Worm (Caenorhabditis elegans): ENCODE data around the gene C33F10.14.

The C33F10.14 gene

DNA sequence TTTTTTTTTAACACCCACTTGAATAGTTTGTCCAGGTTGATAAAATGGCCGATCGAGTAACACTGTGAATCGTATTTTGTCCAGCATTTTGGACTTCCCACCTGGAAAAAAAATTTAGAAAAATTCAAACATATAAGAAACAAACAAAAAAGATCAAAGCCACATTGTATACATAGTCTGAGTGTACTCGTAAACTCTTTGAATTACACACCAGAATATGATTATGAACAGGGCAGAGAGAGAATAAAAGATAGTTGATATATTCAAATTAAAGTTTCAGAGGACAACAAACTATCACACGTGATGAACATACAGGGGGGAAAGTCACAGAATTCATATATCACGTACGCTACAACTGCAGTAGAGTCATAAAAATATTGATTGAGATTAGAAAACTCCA is 30.9 kb upstream of the C33F10.14 start, which contains the start of gene ttm-2:
TSS of gene ttm-2 (minus strand) at position 101 of the 400 bp plus-strand sequence.
- TF ChIP-seq lsy-2 (tag; optimal IDR thresholded peaks at IDR 0.05) (no peak), snpc-4 (tag; optimal IDR thresholded peaks at IDR 0.05) (no peak), nhr-237 (tag; optimal IDR thresholded peaks at IDR 0.05) (no peak), zag-1 (tag; optimal IDR thresholded peaks at IDR 0.05) (no peak), sptf-1 (tag; optimal IDR thresholded peaks at IDR 0.05) (no peak), hlh-4 (tag; optimal IDR thresholded peaks at IDR 0.05) (no peak), unc-98 (GFP tag; IDR thresholded peaks at IDR 0.05) (no peak), lin-13 (GFP tag; optimal IDR thresholded peaks at IDR 0.05) (no peak), blmp-1 (tag; optimal IDR thresholded peaks at IDR 0.05) (no peak), fkh-10 (GFP tag; optimal IDR thresholded peaks at IDR 0.05) (no peak), lin-14 (GFP tag; optimal IDR thresholded peaks at IDR 0.05) (no peak), xbp-1 (tag; optimal IDR thresholded peaks at IDR 0.05) (no peak), skn-1 (tag; optimal IDR thresholded peaks at IDR 0.05) (no peak), fkh-4 (tag; optimal IDR thresholded peaks at IDR 0.05; ENCODE audit: borderline replicate concordance) (no peak)

DNA sequence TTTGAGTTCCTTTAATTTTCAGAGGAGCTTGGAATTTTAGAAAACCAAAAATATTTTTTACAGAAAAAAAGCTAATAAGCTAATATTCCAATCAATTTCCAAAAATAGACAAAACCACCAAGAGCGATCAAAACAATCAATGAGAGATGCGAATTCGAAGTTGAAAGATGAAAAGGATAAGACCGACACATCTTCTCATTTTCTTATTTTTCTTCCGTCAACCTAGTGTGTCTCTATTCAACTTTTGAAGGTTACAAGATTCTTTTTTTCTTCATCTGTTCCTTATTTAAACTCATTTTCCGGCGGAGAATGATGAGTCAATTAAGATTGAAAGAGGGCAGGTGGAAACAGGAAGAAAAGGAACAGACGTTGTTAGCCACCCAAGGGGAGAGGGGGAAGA is 29.6 kb upstream of the C33F10.14 start:
- TF ChIP-seq mep-1 (tag; optimal IDR thresholded peaks at IDR 0.05) (peak; percentile 3), nhr-20 (tag; optimal IDR thresholded peaks at IDR 0.05) (peak; percentile 7), xbp-1 (tag; optimal IDR thresholded peaks at IDR 0.05) (no peak), lin-14 (GFP tag; optimal IDR thresholded peaks at IDR 0.05) (peak; percentile 80), nhr-85 (tag) (peak; percentile 78), blmp-1 (tag; optimal IDR thresholded peaks at IDR 0.05) (peak; percentile 48)

- TF ChIP-seq nhr-237 (tag; optimal IDR thresholded peaks at IDR 0.05) = no peak
- TF ChIP-seq mep-1 (tag; optimal IDR thresholded peaks at IDR 0.05) = no peak
- TF ChIP-seq rnt-1 (tag; optimal IDR thresholded peaks at IDR 0.05) = no peak
- peak; percentile 91 for TF ChIP-seq elt-2 (tag; optimal IDR thresholded peaks at IDR 0.05)
- TF ChIP-seq lin-14 (GFP tag; optimal IDR thresholded peaks at IDR 0.05) = peak; percentile 30
- peak in 1 of 2 experiments; percentile 42 for TF ChIP-seq lin-35 (GFP tag; optimal IDR thresholded peaks at IDR 0.05)
- TF ChIP-seq nhr-20 (tag; optimal IDR thresholded peaks at IDR 0.05) = peak; percentile 39
- TF ChIP-seq snu-23 (GFP tag; optimal IDR thresholded peaks at IDR 0.05) = no peak
- no peak for TF ChIP-seq F16B12.6 (tag; optimal IDR thresholded peaks at IDR 0.05)
- TF ChIP-seq nhr-90 (tag; optimal IDR thresholded peaks at IDR 0.05; ENCODE audit: poor library complexity) = peak; percentile 4
- peak in 1 of 6 experiments; percentile 84 for TF ChIP-seq elt-3 (tag; optimal IDR thresholded peaks at IDR 0.05)
- peak; percentile 84 for TF ChIP-seq blmp-1 (tag; optimal IDR thresholded peaks at IDR 0.05)
- TF ChIP-seq ceh-90 (tag; optimal IDR thresholded peaks at IDR 0.05) = no peak
- no peak for TF ChIP-seq swsn-7 (tag; optimal IDR thresholded peaks at IDR 0.05)
- TF ChIP-seq C16A3.4 (tag; optimal IDR thresholded peaks at IDR 0.05) = peak; percentile 30
- TF ChIP-seq ets-5 (GFP tag; IDR thresholded peaks at IDR 0.05) = no peak
- TF ChIP-seq nhr-85 (tag) = peak; percentile 75
- no peak for TF ChIP-seq efl-1 (optimal IDR thresholded peaks at IDR 0.05)
- TF ChIP-seq efl-1 (GFP tag; optimal IDR thresholded peaks at IDR 0.05 in 1 of 2) = peak in 1 of 2 experiments; percentile 73
These were observed 28.1 kb upstream of the C33F10.14 start for ce11 chrII:4769096-4769495.

- TF ChIP-seq pqm-1 (tag; optimal IDR thresholded peaks at IDR 0.05) (peak; percentile 82), unc-30 (tag; optimal IDR thresholded peaks at IDR 0.05) (no peak), pag-3 (tag; optimal IDR thresholded peaks at IDR 0.05; ENCODE audit: borderline replicate concordance, insufficient read depth) (no peak), lin-35 (GFP tag; optimal IDR thresholded peaks at IDR 0.05) (peak in 1 of 2 experiments; percentile 26), elt-2 (tag; optimal IDR thresholded peaks at IDR 0.05) (peak; percentile 99), C04F5.9 (tag; optimal IDR thresholded peaks at IDR 0.05) (no peak), unc-98 (GFP tag; IDR thresholded peaks at IDR 0.05) (no peak), ceh-90 (tag; optimal IDR thresholded peaks at IDR 0.05) (no peak), unc-130 (tag; optimal IDR thresholded peaks at IDR 0.05) (no peak), nhr-85 (tag) (no peak), lin-14 (GFP tag; optimal IDR thresholded peaks at IDR 0.05) (peak; percentile 43), pax-3 (tag; optimal IDR thresholded peaks at IDR 0.05) (no peak), aha-1 (tag; optimal IDR thresholded peaks at IDR 0.05) (no peak)
These were observed 27.3 kb upstream of the C33F10.14 start for ce11 chrII:4769886-4770285.

All from whole organism, L1 larva.